Worm (Caenorhabditis elegans): Measurements from ENCODE around the gene ZK813.7.

DNA sequence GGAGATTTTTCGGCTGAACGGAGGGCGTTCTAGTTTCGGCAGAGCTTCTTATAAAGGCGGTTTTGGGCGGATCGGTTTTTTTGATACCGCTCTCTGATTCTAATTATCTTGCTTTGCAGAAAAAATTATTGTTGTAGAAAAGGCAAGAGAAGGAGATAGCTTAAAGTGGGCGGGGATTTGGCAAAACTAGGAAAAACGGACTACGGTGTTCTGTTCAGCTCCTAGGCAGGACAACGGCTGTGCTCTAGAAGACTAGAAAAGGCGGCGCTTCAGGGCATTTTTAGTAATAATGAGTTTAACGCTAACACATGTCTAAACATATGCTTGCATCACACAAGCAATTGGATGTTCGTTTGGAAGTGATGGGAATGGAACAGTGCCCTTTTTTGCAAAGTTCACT lies 25.5 kb upstream of the ZK813.7 start, which contains the start of gene C04F6.7:
- TF ChIP-seq fkh-10 (GFP tag; optimal IDR thresholded peaks at IDR 0.05) = no peak
- TF ChIP-seq ceh-30 (tag; optimal IDR thresholded peaks at IDR 0.05) = no peak
- TF ChIP-seq ama-1 (optimal IDR thresholded peaks at IDR 0.05) = no peak
- TF ChIP-seq odd-2 (tag; optimal IDR thresholded peaks at IDR 0.05) = no peak
- TF ChIP-seq pha-4 (tag; optimal IDR thresholded peaks at IDR 0.05) = no peak
- TF ChIP-seq pqm-1 (tag; optimal IDR thresholded peaks at IDR 0.05) = no peak
- TF ChIP-seq dve-1 (tag; optimal IDR thresholded peaks at IDR 0.05) = no peak
- no peak for TF ChIP-seq sox-4 (tag; optimal IDR thresholded peaks at IDR 0.05)
- TF ChIP-seq hlh-30 (tag; optimal IDR thresholded peaks at IDR 0.05; ENCODE audit: insufficient read depth) = no peak
- no peak for TF ChIP-seq nfya-1 (tag; optimal IDR thresholded peaks at IDR 0.05)

All from whole organism, late embryonic.